Worm (Caenorhabditis elegans) whole organism, L4/young adult: ENCODE measurements around the gene fbxb-76.

ENCODE experiments used
- W03F9.2 ChIP-seq: fragments of 150-350 bp; optimal IDR thresholded peaks from 2 replicates; lab custom pipeline; 2014; ENCODE audit warnings: missing biosample characterization, missing genetic modification characterization
- dao-5 ChIP-seq: sonication (generic microtip); optimal IDR thresholded peaks from 2 replicates; lab custom pipeline; 2016; ENCODE audit warnings: missing genotype, missing genetic modification characterization, moderate library complexity, missing compliant biosample characterization
- him-1 ChIP-seq: sonication (generic microtip); optimal IDR thresholded peaks from 2 replicates; lab custom pipeline; 2016; ENCODE audit warnings: missing genotype, missing genetic modification reagents, missing genetic modification characterization, missing compliant biosample characterization

- TF ChIP-seq him-1 (tag; lab: Kevin White, UChicago) (no peak), dao-5 (tag; lab: Kevin White, UChicago) (no peak), W03F9.2 (tag; lab: Kevin White, UChicago) (no peak)
These were observed 7.5 kb downstream of the fbxb-76 start, which contains the start of gene sec-31 for ce11 chrIV:11371645-11372044.
